Worm (Caenorhabditis elegans) whole organism, midembryonic: ENCODE data around the gene C09B9.2.

Experiments used
- T22C8.4 ChIP-seq: fragments of 200-800 bp; sonication (Bioruptor generic); IDR thresholded peaks from 2 replicates; pipeline ENCODE4 v1.3.6; 2022; ENCODE audit warnings: missing genetic modification characterization, missing compliant biosample characterization
- ref-1 ChIP-seq: fragments of 200-800 bp; sonication (Bioruptor generic); conservative IDR thresholded peaks from 2 replicates; pipeline ENCODE4 v1.3.6; 2022; ENCODE audit warnings: missing genetic modification reagents, missing genetic modification characterization, missing compliant biosample characterization

DNA sequence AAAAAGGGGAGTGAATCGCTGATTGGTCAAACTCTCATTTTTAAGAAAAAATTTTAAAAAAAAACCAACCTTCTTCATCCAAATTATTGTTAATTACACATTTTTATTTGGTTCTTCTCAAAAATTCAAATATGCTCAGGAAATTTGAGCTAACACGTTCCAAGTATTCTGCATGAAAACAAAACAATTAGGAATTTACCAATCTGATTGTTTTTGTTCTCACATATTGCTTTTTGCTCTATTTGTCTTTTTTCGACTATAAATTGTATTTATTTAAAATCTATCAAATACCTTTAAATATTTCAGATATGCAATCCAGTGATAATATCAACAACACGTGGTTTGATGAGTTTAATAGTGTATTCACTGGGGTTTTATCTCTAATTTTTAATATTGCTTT is 16.9 kb upstream of the C09B9.2 start, which contains the start of gene srm-1:
- TF ChIP-seq ref-1 (no peak), T22C8.4 (GFP tag; lab: Robert Waterston, UW) (no peak)
